Worm (Caenorhabditis elegans): Measurements from ENCODE around the gene F54D10.4.

DNA sequence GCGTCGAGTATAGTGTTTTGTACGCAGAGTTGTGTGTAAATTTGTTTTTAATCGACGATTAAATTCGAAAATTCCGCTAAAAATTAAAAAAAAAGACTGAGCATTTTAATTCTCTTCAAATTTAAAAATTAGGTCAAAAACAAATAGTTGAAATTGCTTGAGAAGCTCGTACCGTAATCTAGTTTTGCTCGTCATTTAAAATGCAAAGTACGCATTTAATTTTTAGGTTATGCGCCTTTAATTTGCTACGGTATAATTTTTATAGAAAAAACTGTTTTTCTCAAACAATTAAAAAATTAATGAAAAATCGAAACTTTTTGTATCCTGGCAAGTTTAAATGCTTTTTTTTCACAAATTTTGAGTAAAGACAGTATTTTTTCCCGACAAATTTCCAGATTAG lies 1.8 kb upstream of the F54D10.4 start:
- TF ChIP-seq mab-5 (tag; optimal IDR thresholded peaks at IDR 0.05) = no peak
- TF ChIP-seq unc-120 (tag; optimal IDR thresholded peaks at IDR 0.05; ENCODE audit: poor library complexity, severe bottlenecking) = no peak
- no peak for TF ChIP-seq ztf-11 (tag; optimal IDR thresholded peaks at IDR 0.05)
- TF ChIP-seq snpc-4 (tag; optimal IDR thresholded peaks at IDR 0.05) = no peak
- no peak for TF ChIP-seq nhr-2 (tag; optimal IDR thresholded peaks at IDR 0.05)
- TF ChIP-seq blmp-1 (tag; optimal IDR thresholded peaks at IDR 0.05) = no peak
- TF ChIP-seq lsy-2 (tag; optimal IDR thresholded peaks at IDR 0.05) = no peak
- TF ChIP-seq pha-4 (tag; optimal IDR thresholded peaks at IDR 0.05) = no peak
- no peak for TF ChIP-seq mep-1 (tag; optimal IDR thresholded peaks at IDR 0.05)
- TF ChIP-seq nhr-237 (tag; optimal IDR thresholded peaks at IDR 0.05) = no peak
